1 fruit fly cellular context compared by ENCODE assay signal in the genomic region with DNA sequence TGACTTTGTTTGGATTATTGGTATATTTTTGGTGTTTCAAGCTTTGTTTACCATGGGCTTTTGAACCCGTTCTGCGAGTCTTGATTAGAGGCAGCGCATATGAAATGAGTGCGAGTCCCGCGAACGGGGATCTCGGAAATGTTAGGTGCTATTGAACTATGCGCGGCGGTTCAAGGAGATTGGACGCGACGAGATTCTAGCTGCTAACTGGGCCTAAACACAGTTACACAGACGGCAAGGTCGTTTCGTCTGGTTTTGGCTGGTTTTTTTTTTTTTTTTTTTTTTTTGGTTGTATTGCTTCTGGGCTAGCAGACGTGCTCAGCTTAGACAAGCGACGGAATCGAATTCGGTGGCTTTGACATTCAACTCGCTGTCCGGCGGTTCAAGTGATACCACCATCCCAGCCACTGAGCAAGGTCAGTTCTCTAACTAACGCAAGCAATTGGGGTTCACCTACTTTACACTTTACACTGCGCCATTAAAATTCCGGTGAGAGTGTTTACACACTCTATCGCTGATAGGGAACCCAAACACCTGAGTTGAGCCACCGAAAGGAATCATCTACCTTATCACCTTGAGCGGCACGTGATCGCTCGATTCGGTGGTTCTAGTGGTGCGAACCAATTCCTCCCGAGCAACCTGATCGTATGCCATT.
TF ChIP-seq lines count a peak whose summit lies in the region.

No protein-coding gene starts in this region.

TF ChIP-seq in whole organism, embryonic, 481 proteins besides CTCF, POLR2A, EP300 and RAD21 (continued from another document):
- TF ChIP-seq Hr78 (GFP tag; optimal IDR thresholded peaks at IDR 0.05; lab: Kevin White, UChicago) (peak in 1 of 2 experiments; percentile 6), bowl (GFP tag; IDR thresholded peaks at IDR 0.05; lab: Robert Waterston, UW) (no peak), CG15073 (GFP tag; optimal IDR thresholded peaks at IDR 0.05; lab: Kevin White, UChicago) (no peak), CG3163 (GFP tag; optimal IDR thresholded peaks at IDR 0.05; lab: Kevin White, UChicago) (no peak), CG6765 (GFP tag; optimal IDR thresholded peaks at IDR 0.05; lab: Kevin White, UChicago) (no peak), az2 (GFP tag; optimal IDR thresholded peaks at IDR 0.05; lab: Kevin White, UChicago) (no peak), disco-r (GFP tag; optimal IDR thresholded peaks at IDR 0.05; lab: Kevin White, UChicago) (no peak), Taf1 (GFP tag; IDR thresholded peaks at IDR 0.05; lab: Robert Waterston, UW) (no peak), CG13624 (GFP tag; optimal IDR thresholded peaks at IDR 0.05; lab: Kevin White, UChicago) (no peak), Med (GFP tag; lab: Kevin White, UChicago) (peak; percentile 65), CG8089 (GFP tag; optimal IDR thresholded peaks at IDR 0.05; lab: Kevin White, UChicago) (no peak), da (GFP tag; optimal IDR thresholded peaks at IDR 0.05; lab: Kevin White, UChicago) (no peak), inv (GFP tag; IDR thresholded peaks at IDR 0.05; lab: Robert Waterston, UW; ENCODE audit: partially characterized antibody) (no peak), CG1792 (GFP tag; optimal IDR thresholded peaks at IDR 0.05; lab: Kevin White, UChicago) (no peak), CG8290 (GFP tag; optimal IDR thresholded peaks at IDR 0.05; lab: Kevin White, UChicago) (no peak), CG8290 (tag; optimal IDR thresholded peaks at IDR 0.05; lab: Kevin White, UChicago) (peak in 1 of 2 experiments; percentile 48), gt (GFP tag; IDR thresholded peaks at IDR 0.05; lab: Robert Waterston, UW) (no peak), Tbp (GFP tag; optimal IDR thresholded peaks at IDR 0.05; lab: Kevin White, UChicago) (no peak), kni (GFP tag; optimal IDR thresholded peaks at IDR 0.05; lab: Kevin White, UChicago) (peak; percentile 2), cad (GFP tag; optimal IDR thresholded peaks at IDR 0.05; lab: Kevin White, UChicago) (no peak), lola (GFP tag; optimal IDR thresholded peaks at IDR 0.05; lab: Kevin White, UChicago) (no peak), pnt (GFP tag; optimal IDR thresholded peaks at IDR 0.05; lab: Kevin White, UChicago) (no peak), yki (optimal IDR thresholded peaks at IDR 0.05; lab: Kevin White, UChicago) (no peak), sim (GFP tag; IDR thresholded peaks at IDR 0.05; lab: Robert Waterston, UW) (no peak), sd (tag; optimal IDR thresholded peaks at IDR 0.05; lab: Kevin White, UChicago) (peak; percentile 64), CG2129 (GFP tag; IDR thresholded peaks at IDR 0.05; lab: Robert Waterston, UW; ENCODE audit: partially characterized antibody) (no peak), Doc3 (GFP tag; IDR thresholded peaks at IDR 0.05; lab: Robert Waterston, UW; ENCODE audit: partially characterized antibody) (no peak), Dip2 (GFP tag; IDR thresholded peaks at IDR 0.05; lab: Robert Waterston, UW) (no peak), maf-S (GFP tag; optimal IDR thresholded peaks at IDR 0.05; lab: Kevin White, UChicago) (no peak), cwo (GFP tag; optimal IDR thresholded peaks at IDR 0.05; lab: Kevin White, UChicago) (peak; percentile 49), CG12236 (GFP tag; optimal IDR thresholded peaks at IDR 0.05; lab: Kevin White, UChicago) (no peak), CG30431 (GFP tag; optimal IDR thresholded peaks at IDR 0.05; lab: Kevin White, UChicago) (no peak), CG33213 (GFP tag; optimal IDR thresholded peaks at IDR 0.05; lab: Kevin White, UChicago) (no peak), CG12659 (GFP tag; optimal IDR thresholded peaks at IDR 0.05; lab: Kevin White, UChicago) (no peak), ems (GFP tag; optimal IDR thresholded peaks at IDR 0.05; lab: Kevin White, UChicago) (no peak), Kr (GFP tag; optimal IDR thresholded peaks at IDR 0.05; lab: Kevin White, UChicago) (no peak), Sin3A (optimal IDR thresholded peaks at IDR 0.05; lab: Kevin White, UChicago) (no peak), CG15269 (tag; optimal IDR thresholded peaks at IDR 0.05; lab: Kevin White, UChicago) (peak; percentile 24), sima (GFP tag; optimal IDR thresholded peaks at IDR 0.05; lab: Kevin White, UChicago) (no peak), CG15479 (GFP tag; optimal IDR thresholded peaks at IDR 0.05; lab: Kevin White, UChicago) (no peak), scrt (GFP tag; optimal IDR thresholded peaks at IDR 0.05; lab: Kevin White, UChicago) (no peak), ssp (GFP tag; IDR thresholded peaks at IDR 0.05; lab: Robert Waterston, UW) (0 out of 2 replicates have a peak, but pooled peaks have one; percentile 3), CG8359 (GFP tag; optimal IDR thresholded peaks at IDR 0.05; lab: Kevin White, UChicago; ENCODE audit: borderline replicate concordance) (no peak), CG3838 (GFP tag; optimal IDR thresholded peaks at IDR 0.05; lab: Kevin White, UChicago) (no peak), toy (GFP tag; IDR thresholded peaks at IDR 0.05; lab: Robert Waterston, UW) (no peak), CG12769 (tag; optimal IDR thresholded peaks at IDR 0.05; lab: Kevin White, UChicago) (peak; percentile 11), gem (tag; optimal IDR thresholded peaks at IDR 0.05; lab: Kevin White, UChicago) (peak; percentile 49), NFAT (GFP tag; IDR thresholded peaks at IDR 0.05; lab: Robert Waterston, UW) (no peak)
